Fruit fly (Drosophila melanogaster) S2 (cell line): ENCODE measurements around the gene CG17327.
A peak's percentile ranks its signal among the peaks of the same experiment; 100 is the strongest.

Experiments
- CG8478 ChIP-seq: fragments of >200 bp; optimal IDR thresholded peaks from 2 replicates; lab custom pipeline; 2018
- CTCF ChIP-seq, 2 experiments: fragments of >200 bp; optimal IDR thresholded peaks; 2 replicates each; lab custom pipeline; 2018

The CG17327 gene

DNA sequence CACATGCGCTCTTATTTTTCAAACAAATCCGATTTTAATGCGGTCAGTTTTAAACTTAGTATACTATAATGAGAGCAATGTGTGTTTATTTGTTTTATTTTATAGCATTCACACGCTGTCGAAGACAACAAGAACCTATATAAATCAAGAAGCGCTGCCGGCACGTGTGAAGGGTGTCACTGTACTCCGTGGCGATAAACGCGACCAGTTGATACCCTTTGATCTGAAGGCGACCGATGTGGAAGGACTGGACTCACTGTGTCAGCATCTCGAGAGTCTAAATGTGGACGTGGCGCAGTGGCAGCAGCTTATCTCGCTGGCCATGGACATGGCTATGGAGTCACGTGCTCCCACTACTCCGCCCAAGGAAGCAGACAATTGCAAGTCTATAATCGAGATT, 34.9 kb downstream of the CG17327 start:
- TF ChIP-seq CG8478 (lab: Kevin White, UChicago) (no peak), CTCF (optimal IDR thresholded peaks at IDR 0.05; lab: Kevin White, UChicago) (no peak)

DNA sequence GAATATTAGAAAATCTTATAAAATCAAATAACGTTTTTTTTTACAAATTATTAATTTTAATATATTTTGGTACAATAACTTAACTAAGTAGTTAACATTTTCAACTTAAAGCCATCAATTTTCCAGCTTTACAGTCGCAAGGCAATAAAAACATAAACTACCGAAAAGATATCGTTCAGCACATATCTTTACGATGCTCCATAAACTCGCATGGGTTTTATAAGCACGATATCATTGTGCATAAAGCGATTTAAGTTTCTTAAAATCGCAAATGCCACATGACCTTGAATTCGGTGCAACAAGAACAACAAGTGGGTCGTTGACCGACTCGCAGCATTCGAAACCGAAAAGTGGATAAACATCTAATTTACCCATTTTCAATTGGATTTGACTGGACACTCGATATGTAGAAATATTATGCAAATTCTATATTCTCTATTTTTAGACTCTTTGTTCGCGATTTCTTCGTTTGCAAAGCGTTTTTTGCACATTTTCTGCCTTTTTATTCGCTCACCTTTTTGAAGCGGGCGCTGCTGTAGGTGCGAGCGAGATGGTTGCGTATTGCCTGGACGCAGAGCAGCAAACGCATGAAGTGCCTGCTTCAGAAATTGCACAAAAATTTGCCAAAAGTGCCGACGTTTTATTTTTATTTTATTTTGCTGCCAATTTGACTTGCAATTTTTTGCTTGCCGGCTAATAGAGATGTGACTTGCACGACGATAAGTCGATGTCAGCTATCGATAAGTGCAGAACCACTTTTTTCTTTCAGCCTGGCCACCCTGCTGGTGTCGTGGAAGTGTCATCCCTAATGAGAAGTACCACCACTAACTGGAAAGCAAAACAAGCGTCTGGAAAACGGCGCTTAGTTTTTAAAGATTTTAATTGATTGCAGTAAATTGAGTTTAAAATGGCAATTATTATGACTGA, 36.3 kb downstream of the CG17327 start, which contains the start of gene Spc25:
Gene Spc25 (plus strand): TSS at position 817 of the 927 bp plus-strand sequence.
- TF ChIP-seq CG8478 (lab: Kevin White, UChicago) (no peak), CTCF (optimal IDR thresholded peaks at IDR 0.05; lab: Kevin White, UChicago) (peak; percentile 0 to 17)

DNA sequence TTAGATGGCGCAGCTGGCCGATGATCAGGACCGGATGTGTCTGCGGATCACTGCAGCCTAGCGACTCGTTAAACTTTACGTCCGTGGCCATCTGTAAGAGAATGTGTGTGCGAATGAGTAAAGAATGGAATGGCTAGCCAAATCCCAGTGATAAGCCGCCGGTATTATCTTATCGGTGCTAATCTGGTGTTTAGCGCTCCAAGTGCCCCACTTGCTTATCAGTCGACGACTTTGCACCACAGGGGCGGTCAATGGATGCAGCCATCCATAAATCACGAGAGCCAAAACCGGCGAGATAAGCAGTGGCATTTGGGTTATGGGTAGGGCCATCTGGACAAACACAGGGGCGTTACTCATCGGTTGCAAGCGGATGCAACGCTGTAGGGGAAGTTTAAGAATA, 37.3 kb downstream of the CG17327 start:
- TF ChIP-seq CG8478 (lab: Kevin White, UChicago) (no peak), CTCF (optimal IDR thresholded peaks at IDR 0.05; lab: Kevin White, UChicago) (no peak)

DNA sequence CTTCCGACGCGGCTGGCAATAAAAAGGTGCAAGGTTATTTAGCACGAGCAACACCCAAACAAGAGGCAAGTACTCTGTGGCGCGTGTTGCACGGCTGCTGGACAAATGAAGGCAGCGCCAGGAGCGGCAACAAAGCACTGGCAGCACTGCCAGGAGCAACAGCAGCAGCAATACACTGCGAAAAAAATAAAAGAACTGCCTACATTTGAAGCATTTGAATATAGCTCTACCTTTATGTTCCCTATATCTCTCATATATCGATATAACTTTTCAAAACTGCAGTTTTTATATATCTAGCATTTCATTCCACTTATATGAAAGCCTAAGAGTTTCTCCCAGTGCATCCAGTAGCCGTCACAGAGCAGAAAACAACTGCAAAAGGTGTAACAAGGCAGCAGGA, 40.1 kb downstream of the CG17327 start:
- TF ChIP-seq CG8478 (lab: Kevin White, UChicago), result no peak
- TF ChIP-seq CTCF (optimal IDR thresholded peaks at IDR 0.05; lab: Kevin White, UChicago), result no peak
